Worm (Caenorhabditis elegans) whole organism, mixed stage, embryonic: ENCODE measurements around the gene C04E12.4.
"Not testable (repeated sequence)": the region's sequence is repeated elsewhere in the genome, so short reads cannot be mapped to it uniquely, and the experiment has no call there.

Experiments
- M03D4.4 ChIP-seq: sonication (generic microtip); optimal IDR thresholded peaks from 2 replicates; lab custom pipeline; 2017; ENCODE audit warnings: mild to moderate bottlenecking, missing genetic modification characterization, missing compliant biosample characterization
- bed-3 ChIP-seq: fragments of 200-800 bp; sonication (Bioruptor generic); optimal IDR thresholded peaks from 3 replicates; lab custom pipeline; 2018; ENCODE audit warnings: mild to moderate bottlenecking, missing genetic modification characterization, moderate library complexity, missing compliant biosample characterization
- blmp-1 ChIP-seq: fragments of 150-350 bp; optimal IDR thresholded peaks from 2 replicates; lab custom pipeline; 2014; ENCODE audit warnings: missing biosample characterization, missing genetic modification characterization
- ceh-39 ChIP-seq: fragments of 150-350 bp; optimal IDR thresholded peaks from 2 replicates; lab custom pipeline; 2014; ENCODE audit warnings: missing biosample characterization, missing genetic modification characterization
- ceh-43 ChIP-seq: fragments of 200-800 bp; sonication (Bioruptor generic); optimal IDR thresholded peaks from 2 replicates; lab custom pipeline; 2018; ENCODE audit warnings: mild to moderate bottlenecking, missing genetic modification characterization, moderate library complexity, missing compliant biosample characterization
- ces-1 ChIP-seq: fragments of 150-350 bp; optimal IDR thresholded peaks from 2 replicates; lab custom pipeline; 2014; ENCODE audit warnings: missing biosample characterization, missing genetic modification reagents, missing genetic modification characterization
- cnd-1 ChIP-seq: fragments of 200-800 bp; sonication (Bioruptor generic); optimal IDR thresholded peaks from 2 replicates; lab custom pipeline; 2018; ENCODE audit warnings: mild to moderate bottlenecking, missing genetic modification characterization, missing compliant biosample characterization
- elt-1 ChIP-seq: sonication (generic microtip); optimal IDR thresholded peaks from 2 replicates; lab custom pipeline; 2017; ENCODE audit warnings: missing genetic modification characterization, mild to moderate bottlenecking, missing compliant biosample characterization, antibody characterized with exemption, moderate library complexity, borderline replicate concordance; ENCODE audit not compliant: insufficient read depth
- elt-3 ChIP-seq: fragments of 150-350 bp; optimal IDR thresholded peaks from 2 replicates; lab custom pipeline; 2014; ENCODE audit warnings: missing biosample characterization, missing genetic modification characterization
- flh-1 ChIP-seq: fragments of 200-800 bp; sonication (Bioruptor generic); optimal IDR thresholded peaks from 2 replicates; lab custom pipeline; 2018; ENCODE audit warnings: mild to moderate bottlenecking, missing genetic modification characterization, moderate library complexity, missing compliant biosample characterization
- ham-2 ChIP-seq: fragments of 200-800 bp; sonication (Bioruptor generic); optimal IDR thresholded peaks from 2 replicates; lab custom pipeline; 2018; ENCODE audit warnings: mild to moderate bottlenecking, missing genetic modification characterization, missing compliant biosample characterization
- hlh-1 ChIP-seq: fragments of 150-350 bp; optimal IDR thresholded peaks from 2 replicates; lab custom pipeline; 2014; ENCODE audit warnings: missing biosample characterization, missing genetic modification reagents, missing genetic modification characterization
- lin-13 ChIP-seq: fragments of 150-350 bp; optimal IDR thresholded peaks from 2 replicates; lab custom pipeline; 2014; ENCODE audit warnings: missing biosample characterization, missing genetic modification characterization
- mab-5 ChIP-seq: fragments of 150-350 bp; optimal IDR thresholded peaks from 2 replicates; lab custom pipeline; 2014; ENCODE audit warnings: missing biosample characterization, missing genetic modification characterization
- mep-1 ChIP-seq: fragments of 150-350 bp; optimal IDR thresholded peaks from 2 replicates; lab custom pipeline; 2017; ENCODE audit warnings: missing biosample characterization, missing genetic modification reagents, missing genetic modification characterization, inconsistent platforms
- mls-2 ChIP-seq: sonication (generic microtip); optimal IDR thresholded peaks from 2 replicates; lab custom pipeline; 2016; ENCODE audit warnings: mild to moderate bottlenecking, missing genetic modification characterization, moderate library complexity, missing compliant biosample characterization
- nhr-12 ChIP-seq: fragments of 150-350 bp; optimal IDR thresholded peaks from 2 replicates; lab custom pipeline; 2014; ENCODE audit warnings: missing biosample characterization, missing genetic modification characterization
- nhr-2 ChIP-seq: fragments of 150-350 bp; optimal IDR thresholded peaks from 2 replicates; lab custom pipeline; 2014; ENCODE audit warnings: missing biosample characterization, missing genetic modification characterization
- nhr-237 ChIP-seq: fragments of 150-350 bp; optimal IDR thresholded peaks from 2 replicates; lab custom pipeline; 2014; ENCODE audit warnings: missing biosample characterization, missing genetic modification characterization
- nhr-28 ChIP-seq: fragments of 150-350 bp; optimal IDR thresholded peaks from 2 replicates; lab custom pipeline; 2014; ENCODE audit warnings: missing biosample characterization, missing genetic modification characterization
- nhr-76 ChIP-seq: sonication (generic microtip); optimal IDR thresholded peaks from 2 replicates; lab custom pipeline; 2017; ENCODE audit warnings: missing biosample characterization, missing genetic modification characterization
- pha-4 ChIP-seq: fragments of 150-350 bp; optimal IDR thresholded peaks from 2 replicates; lab custom pipeline; 2018; ENCODE audit warnings: missing biosample characterization, missing genetic modification reagents, missing genetic modification characterization
- sptf-1 ChIP-seq: sonication (generic microtip); optimal IDR thresholded peaks from 2 replicates; lab custom pipeline; 2017; ENCODE audit warnings: mild to moderate bottlenecking, missing genetic modification characterization, moderate library complexity, missing compliant biosample characterization
- unc-120 ChIP-seq: sonication (generic microtip); optimal IDR thresholded peaks from 2 replicates; lab custom pipeline; 2017; ENCODE audit warnings: missing genetic modification characterization, missing compliant biosample characterization; ENCODE audit not compliant: poor library complexity, severe bottlenecking
- unc-39 ChIP-seq: fragments of 150-350 bp; optimal IDR thresholded peaks from 2 replicates; lab custom pipeline; 2014; ENCODE audit warnings: missing biosample characterization, missing genetic modification characterization
- unc-62 ChIP-seq: fragments of 150-350 bp; optimal IDR thresholded peaks from 2 replicates; lab custom pipeline; 2014; ENCODE audit warnings: missing biosample characterization, missing genetic modification reagents, missing genetic modification characterization
- zip-8 ChIP-seq: fragments of 150-350 bp; optimal IDR thresholded peaks from 2 replicates; lab custom pipeline; 2014; ENCODE audit warnings: missing biosample characterization, missing genetic modification characterization
- ztf-11 ChIP-seq: fragments of 150-350 bp; optimal IDR thresholded peaks from 2 replicates; lab custom pipeline; 2014; ENCODE audit warnings: missing biosample characterization, missing genetic modification characterization

The C04E12.4 gene

ce11 chrV:3391005-3391404, 28.4 kb downstream of the C04E12.4 start:
- TF ChIP-seq elt-3 (tag; lab: Kevin White, UChicago), result no peak
- TF ChIP-seq elt-1 (tag; lab: Kevin White, UChicago), result no peak
- TF ChIP-seq mls-2 (tag; lab: Kevin White, UChicago), result no peak
- no peak for TF ChIP-seq mab-5 (tag; lab: Kevin White, UChicago)
- TF ChIP-seq lin-13 (tag; lab: Kevin White, UChicago), result no peak
- TF ChIP-seq hlh-1 (tag; lab: Kevin White, UChicago), result no peak
- TF ChIP-seq mep-1 (tag; lab: Kevin White, UChicago), result no peak
- TF ChIP-seq unc-62 (GFP tag; lab: Kevin White, UChicago), result no peak
- TF ChIP-seq nhr-28 (tag; lab: Kevin White, UChicago), result no peak
- no peak for TF ChIP-seq ztf-11
- no peak for TF ChIP-seq ces-1 (GFP tag; lab: Kevin White, UChicago)

ce11 chrV:3394065-3394464, 31.5 kb downstream of the C04E12.4 start:
- TF ChIP-seq zip-8 (tag; lab: Kevin White, UChicago) (no peak), elt-1 (tag; lab: Kevin White, UChicago) (no peak), ceh-43 (GFP tag; lab: Kevin White, UChicago) (no peak), ham-2 (no peak), M03D4.4 (no peak)

ce11 chrV:3394694-3395240, 32.2 kb downstream of the C04E12.4 start, which contains the start of gene T20D4.15:
T20D4.15 (minus strand) TSS chrV:3394744.
- TF ChIP-seq ztf-11 (no peak), blmp-1 (no peak), ces-1 (GFP tag; lab: Kevin White, UChicago) (no peak), unc-39 (tag; lab: Kevin White, UChicago) (no peak), nhr-2 (tag; lab: Kevin White, UChicago) (no peak), nhr-12 (tag; lab: Kevin White, UChicago) (no peak), cnd-1 (tag; lab: Kevin White, UChicago) (no peak), nhr-76 (tag; lab: Kevin White, UChicago) (no peak), ceh-39 (tag; lab: Kevin White, UChicago) (no peak), ham-2 (no peak), mls-2 (tag; lab: Kevin White, UChicago) (no peak), unc-62 (GFP tag; lab: Kevin White, UChicago) (no peak), sptf-1 (tag; lab: Kevin White, UChicago) (no peak), pha-4 (tag; lab: Kevin White, UChicago) (no peak), nhr-237 (tag; lab: Kevin White, UChicago) (no peak), lin-13 (tag; lab: Kevin White, UChicago) (no peak)

ce11 chrV:3396765-3397164, 34.2 kb downstream of the C04E12.4 start, which contains the start of gene T20D4.12:
T20D4.12 (plus strand) TSS chrV:3397065.
- TF ChIP-seq pha-4, elt-1, unc-120 (tag; lab: Kevin White, UChicago): not testable (repeated sequence)

ce11 chrV:3398314-3398713, 35.7 kb downstream of the C04E12.4 start, which contains the start of gene T20D4.11:
T20D4.11 (plus strand) TSS chrV:3398690.
- TF ChIP-seq unc-39 (tag; lab: Kevin White, UChicago), result no peak

ce11 chrV:3399952-3400351, 37.4 kb downstream of the C04E12.4 start, which contains the start of gene T20D4.10:
T20D4.10 (plus strand) TSS chrV:3400252.
- not testable (repeated sequence) for TF ChIP-seq lin-13 (tag; lab: Kevin White, UChicago); bed-3 (GFP tag; lab: Kevin White, UChicago); sptf-1 (tag; lab: Kevin White, UChicago)

- no peak for TF ChIP-seq nhr-12 (tag; lab: Kevin White, UChicago)
- no peak for TF ChIP-seq mls-2 (tag; lab: Kevin White, UChicago)
- no peak for TF ChIP-seq nhr-237 (tag; lab: Kevin White, UChicago)
- TF ChIP-seq elt-1 (tag; lab: Kevin White, UChicago), result no peak
- no peak for TF ChIP-seq ces-1 (GFP tag; lab: Kevin White, UChicago)
- no peak for TF ChIP-seq unc-39 (tag; lab: Kevin White, UChicago)
- TF ChIP-seq blmp-1, result no peak
- TF ChIP-seq flh-1, result no peak
- no peak for TF ChIP-seq ztf-11
- no peak for TF ChIP-seq pha-4 (tag; lab: Kevin White, UChicago)
- no peak for TF ChIP-seq unc-62 (GFP tag; lab: Kevin White, UChicago)
- no peak for TF ChIP-seq elt-3 (tag; lab: Kevin White, UChicago)
Observed at ce11 chrV:3408602-3409001, 46.0 kb downstream of the C04E12.4 start, which contains the start of gene T20D4.7. T20D4.7 (plus strand) TSS chrV:3408902.
